Worm (Caenorhabditis elegans) whole organism, mixed stage, embryonic: ENCODE results near the gene bus-1.

Experiments
- bed-3 ChIP-seq: fragments of 200-800 bp; sonication (Bioruptor generic); optimal IDR thresholded peaks from 3 replicates; lab custom pipeline; 2018; ENCODE audit warnings: mild to moderate bottlenecking, missing genetic modification characterization, moderate library complexity, missing compliant biosample characterization
- ceh-83 ChIP-seq: fragments of 200-800 bp; sonication (Bioruptor generic); optimal IDR thresholded peaks from 2 replicates; lab custom pipeline; 2018; ENCODE audit warnings: mild to moderate bottlenecking, missing genetic modification characterization, missing compliant biosample characterization
- elt-1 ChIP-seq: sonication (generic microtip); optimal IDR thresholded peaks from 2 replicates; lab custom pipeline; 2017; ENCODE audit warnings: missing genetic modification characterization, mild to moderate bottlenecking, missing compliant biosample characterization, antibody characterized with exemption, moderate library complexity, borderline replicate concordance; ENCODE audit not compliant: insufficient read depth
- lin-13 ChIP-seq: fragments of 150-350 bp; optimal IDR thresholded peaks from 2 replicates; lab custom pipeline; 2014; ENCODE audit warnings: missing biosample characterization, missing genetic modification characterization
- lsy-2 ChIP-seq: fragments of 150-350 bp; optimal IDR thresholded peaks from 2 replicates; lab custom pipeline; 2014; ENCODE audit warnings: missing biosample characterization, missing genetic modification characterization
- nhr-2 ChIP-seq: fragments of 150-350 bp; optimal IDR thresholded peaks from 2 replicates; lab custom pipeline; 2014; ENCODE audit warnings: missing biosample characterization, missing genetic modification characterization
- nhr-237 ChIP-seq: fragments of 150-350 bp; optimal IDR thresholded peaks from 2 replicates; lab custom pipeline; 2014; ENCODE audit warnings: missing biosample characterization, missing genetic modification characterization
- nhr-76 ChIP-seq: sonication (generic microtip); optimal IDR thresholded peaks from 2 replicates; lab custom pipeline; 2017; ENCODE audit warnings: missing biosample characterization, missing genetic modification characterization
- pha-4 ChIP-seq: fragments of 150-350 bp; optimal IDR thresholded peaks from 2 replicates; lab custom pipeline; 2018; ENCODE audit warnings: missing biosample characterization, missing genetic modification reagents, missing genetic modification characterization
- snpc-4 ChIP-seq: fragments of 150-350 bp; optimal IDR thresholded peaks from 2 replicates; lab custom pipeline; 2014; ENCODE audit warnings: missing biosample characterization, missing genetic modification characterization
- sptf-1 ChIP-seq: sonication (generic microtip); optimal IDR thresholded peaks from 2 replicates; lab custom pipeline; 2017; ENCODE audit warnings: mild to moderate bottlenecking, missing genetic modification characterization, moderate library complexity, missing compliant biosample characterization
- tbx-8 ChIP-seq: fragments of 200-800 bp; sonication (Bioruptor generic); optimal IDR thresholded peaks from 2 replicates; lab custom pipeline; 2018; ENCODE audit warnings: mild to moderate bottlenecking, missing genetic modification characterization, moderate library complexity, missing compliant biosample characterization
- unc-39 ChIP-seq: fragments of 150-350 bp; optimal IDR thresholded peaks from 2 replicates; lab custom pipeline; 2014; ENCODE audit warnings: missing biosample characterization, missing genetic modification characterization
- unc-62 ChIP-seq: fragments of 150-350 bp; optimal IDR thresholded peaks from 2 replicates; lab custom pipeline; 2014; ENCODE audit warnings: missing biosample characterization, missing genetic modification reagents, missing genetic modification characterization

DNA sequence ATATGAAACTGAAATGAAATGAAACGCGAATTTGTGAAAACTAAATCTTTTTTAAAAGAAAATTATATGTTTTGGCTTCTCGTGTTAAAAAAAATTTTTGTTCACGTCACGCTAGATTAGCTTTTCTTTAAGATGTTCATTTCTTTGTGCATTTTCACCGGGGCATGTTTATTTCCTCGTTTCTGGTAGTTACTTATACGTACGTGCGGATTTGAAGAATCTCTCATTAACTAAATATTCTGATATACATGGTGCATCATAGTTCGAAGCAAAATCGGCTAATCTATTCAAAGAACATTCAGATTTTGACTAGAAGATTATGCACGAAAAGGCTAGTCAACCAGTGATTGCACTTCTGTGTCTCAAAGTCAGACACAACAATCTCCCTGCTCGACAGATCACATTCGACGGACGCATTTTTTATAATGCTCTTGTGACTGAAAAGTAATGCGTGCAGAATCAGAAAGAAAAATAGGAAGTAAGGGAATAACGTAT, 23.0 kb upstream of the bus-1 start, which contains the start of gene C25E10.17:
- TF ChIP-seq lin-13 (tag; lab: Kevin White, UChicago) (no peak), sptf-1 (tag; lab: Kevin White, UChicago) (no peak), pha-4 (tag; lab: Kevin White, UChicago) (no peak), lsy-2 (tag; lab: Kevin White, UChicago) (no peak), elt-1 (tag; lab: Kevin White, UChicago) (no peak), unc-39 (no peak), tbx-8 (GFP tag; lab: Kevin White, UChicago) (no peak), nhr-2 (tag; lab: Kevin White, UChicago) (no peak), bed-3 (GFP tag; lab: Kevin White, UChicago) (no peak), snpc-4 (tag; lab: Kevin White, UChicago) (no peak), ceh-83 (no peak), nhr-237 (tag; lab: Kevin White, UChicago) (no peak), nhr-76 (no peak), unc-62 (GFP tag; lab: Kevin White, UChicago) (no peak)
